Worm (Caenorhabditis elegans) whole organism, L2 larva: ENCODE measurements around the gene cam-1.

Source experiments
- R02D3.7 ChIP-seq: fragments of 150-350 bp; optimal IDR thresholded peaks from 2 replicates; lab custom pipeline; 2014; ENCODE audit warnings: missing biosample characterization, missing genetic modification characterization
- ZK546.5 ChIP-seq: sonication (generic microtip); optimal IDR thresholded peaks from 2 replicates; lab custom pipeline; 2017; ENCODE audit warnings: missing biosample characterization, missing genetic modification characterization
- ama-1 ChIP-seq: fragments of 150-350 bp; optimal IDR thresholded peaks from 2 replicates; lab custom pipeline; 2018; ENCODE audit warnings: inconsistent platforms
- blmp-1 ChIP-seq: sonication (generic microtip); optimal IDR thresholded peaks from 2 replicates; lab custom pipeline; 2017; ENCODE audit warnings: missing genetic modification characterization, mild to moderate bottlenecking, missing compliant biosample characterization, antibody characterized with exemption, moderate library complexity; ENCODE audit not compliant: insufficient read depth
- dmd-4 ChIP-seq: sonication (generic microtip); optimal IDR thresholded peaks from 2 replicates; lab custom pipeline; 2017; ENCODE audit warnings: missing biosample characterization, missing genetic modification characterization
- elt-1 ChIP-seq: fragments of 150-350 bp; optimal IDR thresholded peaks from 2 replicates; lab custom pipeline; 2014; ENCODE audit warnings: missing biosample characterization, missing genetic modification characterization
- lin-11 ChIP-seq: fragments of 150-350 bp; sonication (generic microtip); optimal IDR thresholded peaks from 2 replicates; lab custom pipeline; 2014; ENCODE audit warnings: missing biosample characterization, missing genetic modification characterization, inconsistent platforms, mixed read lengths
- lin-39 ChIP-seq: fragments of 150-350 bp; optimal IDR thresholded peaks from 2 replicates; lab custom pipeline; 2014; ENCODE audit warnings: missing biosample characterization, missing genetic modification reagents, missing genetic modification characterization
- mab-5 ChIP-seq: fragments of 150-350 bp; optimal IDR thresholded peaks from 2 replicates; lab custom pipeline; 2014; ENCODE audit warnings: missing biosample characterization, missing genetic modification characterization
- mdl-1 ChIP-seq, 2 experiments: fragments of 150-350 bp in 1 of 2; sonication (generic microtip) in 1 of 2; optimal IDR thresholded peaks; 2 replicates each; lab custom pipeline; 2017; ENCODE audit warnings: missing biosample characterization in 2 of 2, missing genetic modification characterization in 2 of 2
- unc-39 ChIP-seq: fragments of 150-350 bp; optimal IDR thresholded peaks from 2 replicates; lab custom pipeline; 2014; ENCODE audit warnings: missing biosample characterization, missing genetic modification characterization
- ztf-1 ChIP-seq: fragments of 200-800 bp; sonication (Bioruptor generic); conservative IDR thresholded peaks from 2 replicates; pipeline ENCODE4 v1.3.6; 2022; ENCODE audit warnings: missing genetic modification characterization, missing compliant biosample characterization
- ztf-11 ChIP-seq: sonication (generic microtip); optimal IDR thresholded peaks from 2 replicates; lab custom pipeline; 2017; ENCODE audit warnings: missing biosample characterization, missing genetic modification characterization

DNA sequence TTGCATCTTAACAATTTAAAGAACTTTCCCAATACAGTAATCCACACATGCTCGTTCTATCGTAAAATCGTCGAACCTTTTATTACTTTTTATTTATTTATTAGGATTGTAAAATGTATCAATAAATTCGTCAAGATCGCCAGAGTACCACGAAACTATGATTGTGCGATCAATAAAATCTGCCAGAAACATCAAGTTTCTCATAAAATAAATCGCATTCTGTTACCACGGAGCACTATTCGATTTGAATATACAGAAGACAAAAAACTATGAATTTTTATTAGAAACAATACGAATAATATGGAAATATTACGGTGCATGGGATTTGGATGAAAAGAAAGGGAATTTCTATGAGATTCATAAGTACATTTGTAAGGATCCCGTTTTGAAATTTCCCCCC, 43.3 kb downstream of the cam-1 start, which contains the start of gene C01G6.2:
- no peak for TF ChIP-seq blmp-1 (tag; lab: Kevin White, UChicago)
- no peak for TF ChIP-seq ztf-11 (tag; lab: Kevin White, UChicago)
- TF ChIP-seq ZK546.5 (tag; lab: Kevin White, UChicago): no peak
- no peak for TF ChIP-seq lin-39 (tag; lab: Kevin White, UChicago)
- no peak for TF ChIP-seq ztf-1 (GFP tag; lab: Robert Waterston, UW)
- TF ChIP-seq unc-39 (tag; lab: Kevin White, UChicago): no peak
- no peak for TF ChIP-seq dmd-4 (tag; lab: Kevin White, UChicago)
- TF ChIP-seq R02D3.7: no peak
- no peak for TF ChIP-seq lin-11 (tag; lab: Kevin White, UChicago)
- no peak for TF ChIP-seq mab-5
- TF ChIP-seq elt-1 (tag; lab: Kevin White, UChicago): no peak
- TF ChIP-seq ama-1 (lab: Kevin White, UChicago): no peak
- no peak for TF ChIP-seq mdl-1 (tag; optimal IDR thresholded peaks at IDR 0.05; lab: Kevin White, UChicago)
